Worm (Caenorhabditis elegans) whole organism, L1 larva: ENCODE data around the gene got-2.2.

ENCODE experiments used
- ama-1 ChIP-seq: fragments of 150-350 bp; optimal IDR thresholded peaks from 2 replicates; lab custom pipeline; 2014
- fos-1 ChIP-seq: fragments of 150-350 bp; optimal IDR thresholded peaks from 2 replicates; lab custom pipeline; 2014; ENCODE audit warnings: missing biosample characterization, missing genetic modification characterization
- nhr-71 ChIP-seq: sonication (generic microtip); optimal IDR thresholded peaks from 2 replicates; lab custom pipeline; 2016; ENCODE audit warnings: mild to moderate bottlenecking, missing genetic modification characterization, moderate library complexity, missing compliant biosample characterization
- tlp-1 ChIP-seq: fragments of 150-350 bp; optimal IDR thresholded peaks from 2 replicates; lab custom pipeline; 2014; ENCODE audit warnings: missing biosample characterization, missing genetic modification characterization
- ztf-4 ChIP-seq: fragments of 150-350 bp; optimal IDR thresholded peaks from 2 replicates; lab custom pipeline; 2014; ENCODE audit warnings: missing biosample characterization, missing genetic modification characterization

DNA sequence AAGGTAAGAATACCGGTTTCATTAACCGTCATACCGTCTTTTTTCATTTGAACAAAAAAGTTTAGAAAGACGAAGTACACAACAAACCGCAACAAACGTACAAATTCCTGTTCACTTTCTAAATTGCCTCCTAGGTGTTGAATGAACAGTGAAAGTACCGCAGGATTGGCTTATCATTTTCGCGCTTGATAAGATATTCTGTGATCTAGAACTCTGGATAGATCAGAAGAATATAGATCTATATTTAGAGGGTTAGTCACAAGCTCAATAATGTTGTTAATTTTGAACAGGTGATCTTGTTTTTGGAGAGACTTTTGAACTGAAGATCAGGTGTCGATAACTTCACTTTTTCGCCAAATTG lies 13.9 kb downstream of the got-2.2 start:
- TF ChIP-seq tlp-1 = no peak
- no peak for TF ChIP-seq fos-1 (tag; lab: Kevin White, UChicago)
- TF ChIP-seq nhr-71 (tag; lab: Kevin White, UChicago) = no peak
- TF ChIP-seq ztf-4 (tag; lab: Kevin White, UChicago) = no peak
- no peak for TF ChIP-seq ama-1 (lab: Kevin White, UChicago)
